Fruit fly (Drosophila melanogaster): ENCODE results near the gene CG4631.
A peak's percentile ranks its signal among the peaks of the same experiment; 100 is the strongest.

Gene CG4631

dm6 chr2L:16597798-16598737 is 9.1 kb upstream of the CG4631 start (continued):
- TF ChIP-seq sv (GFP tag; optimal IDR thresholded peaks at IDR 0.05) (no peak), HLH106 (tag; optimal IDR thresholded peaks at IDR 0.05) (peak; percentile 95), Rel (GFP tag; optimal IDR thresholded peaks at IDR 0.05) (peak; percentile 83), Rel (tag; optimal IDR thresholded peaks at IDR 0.05) (peak; percentile 79), foxo (GFP tag; optimal IDR thresholded peaks at IDR 0.05) (peak; percentile 14 to 78), GATAd (GFP tag; optimal IDR thresholded peaks at IDR 0.05) (peak; percentile 45), lola (GFP tag; optimal IDR thresholded peaks at IDR 0.05) (no peak), Hr78 (GFP tag; optimal IDR thresholded peaks at IDR 0.05) (no peak), fru (GFP tag; optimal IDR thresholded peaks at IDR 0.05) (peak; percentile 87), OdsH (GFP tag; optimal IDR thresholded peaks at IDR 0.05) (peak; percentile 91)

dm6 chr2L:16598738-16599124 is 8.4 kb upstream of the CG4631 start:
- TF ChIP-seq Sp1 (GFP tag; optimal IDR thresholded peaks at IDR 0.05) (no peak), lola (GFP tag; optimal IDR thresholded peaks at IDR 0.05) (no peak), sage (GFP tag; optimal IDR thresholded peaks at IDR 0.05) (no peak), tai (GFP tag; optimal IDR thresholded peaks at IDR 0.05) (no peak), Rel (GFP tag; optimal IDR thresholded peaks at IDR 0.05) (no peak), Rel (tag; optimal IDR thresholded peaks at IDR 0.05) (no peak), Dif (GFP tag; optimal IDR thresholded peaks at IDR 0.05; ENCODE audit: partially characterized antibody) (no peak), N (GFP tag; optimal IDR thresholded peaks at IDR 0.05) (no peak), dl (GFP tag; optimal IDR thresholded peaks at IDR 0.05; ENCODE audit: insufficient read depth in 1 of 2, partially characterized antibody in 2 of 2) (no peak), Hnf4 (GFP tag; optimal IDR thresholded peaks at IDR 0.05) (no peak), Vsx2 (GFP tag; optimal IDR thresholded peaks at IDR 0.05; ENCODE audit: partially characterized antibody) (no peak), Dfd (GFP tag; optimal IDR thresholded peaks at IDR 0.05) (no peak), pan (optimal IDR thresholded peaks at IDR 0.05) (no peak), Mio (GFP tag; optimal IDR thresholded peaks at IDR 0.05) (no peak)

- peak in 1 of 2 experiments; percentile 81 for TF ChIP-seq foxo (GFP tag; optimal IDR thresholded peaks at IDR 0.05)
- no peak for TF ChIP-seq N (GFP tag; optimal IDR thresholded peaks at IDR 0.05)
- peak; percentile 37 for TF ChIP-seq rgr (GFP tag; optimal IDR thresholded peaks at IDR 0.05)
- TF ChIP-seq tai (GFP tag; optimal IDR thresholded peaks at IDR 0.05) = peak; percentile 30
- TF ChIP-seq woc (GFP tag; optimal IDR thresholded peaks at IDR 0.05) = peak; percentile 12
- no peak for TF ChIP-seq dl (GFP tag; optimal IDR thresholded peaks at IDR 0.05; ENCODE audit: insufficient read depth in 1 of 2, partially characterized antibody in 2 of 2)
- TF ChIP-seq OdsH (GFP tag; optimal IDR thresholded peaks at IDR 0.05) = peak; percentile 34
- TF ChIP-seq Mio (GFP tag; optimal IDR thresholded peaks at IDR 0.05) = peak; percentile 50
- peak; percentile 0 for TF ChIP-seq Hr83 (GFP tag; optimal IDR thresholded peaks at IDR 0.05; ENCODE audit: poor library complexity, severe bottlenecking)
- no peak for TF ChIP-seq lola (GFP tag; optimal IDR thresholded peaks at IDR 0.05)
- TF ChIP-seq usp (GFP tag; optimal IDR thresholded peaks at IDR 0.05) = no peak
- TF ChIP-seq Abd-B (GFP tag; optimal IDR thresholded peaks at IDR 0.05) = no peak
- peak; percentile 76 for TF ChIP-seq CG32264 (GFP tag; optimal IDR thresholded peaks at IDR 0.05)
- peak; percentile 91 for TF ChIP-seq Sp1 (GFP tag; optimal IDR thresholded peaks at IDR 0.05)
- peak; percentile 39 for TF ChIP-seq psq (GFP tag; optimal IDR thresholded peaks at IDR 0.05)
- TF ChIP-seq Dif (GFP tag; optimal IDR thresholded peaks at IDR 0.05; ENCODE audit: partially characterized antibody) = peak; percentile 49
- TF ChIP-seq HLH106 (tag; optimal IDR thresholded peaks at IDR 0.05) = peak; percentile 35
- no peak for TF ChIP-seq Hr78 (GFP tag; optimal IDR thresholded peaks at IDR 0.05)
- peak; percentile 40 for TF ChIP-seq Vsx2 (GFP tag; optimal IDR thresholded peaks at IDR 0.05; ENCODE audit: partially characterized antibody)
- TF ChIP-seq CrebA (GFP tag; optimal IDR thresholded peaks at IDR 0.05; ENCODE audit: borderline replicate concordance) = peak; percentile 96
- TF ChIP-seq h (GFP tag; optimal IDR thresholded peaks at IDR 0.05) = peak; percentile 32
- no peak for TF ChIP-seq GATAd (GFP tag; optimal IDR thresholded peaks at IDR 0.05)
- TF ChIP-seq jim (GFP tag; optimal IDR thresholded peaks at IDR 0.05) = peak; percentile 98
- TF ChIP-seq CG9705 (GFP tag; optimal IDR thresholded peaks at IDR 0.05) = peak; percentile 42
- TF ChIP-seq Jra (GFP tag; optimal IDR thresholded peaks at IDR 0.05) = peak; percentile 80
- peak; percentile 78 for TF ChIP-seq br (GFP tag; optimal IDR thresholded peaks at IDR 0.05)
- no peak for TF ChIP-seq ey (GFP tag; optimal IDR thresholded peaks at IDR 0.05)
- peak; percentile 5 for TF ChIP-seq dmrt93B (GFP tag; optimal IDR thresholded peaks at IDR 0.05)
- peak; percentile 80 for TF ChIP-seq sage (GFP tag; optimal IDR thresholded peaks at IDR 0.05)
- no peak for TF ChIP-seq pan (optimal IDR thresholded peaks at IDR 0.05)
- TF ChIP-seq dsf (GFP tag; optimal IDR thresholded peaks at IDR 0.05; ENCODE audit: borderline replicate concordance) = no peak
- TF ChIP-seq fru (GFP tag; optimal IDR thresholded peaks at IDR 0.05) = peak; percentile 90
- peak; percentile 94 for TF ChIP-seq Rel (GFP tag; optimal IDR thresholded peaks at IDR 0.05)
- TF ChIP-seq Rel (tag; optimal IDR thresholded peaks at IDR 0.05) = peak; percentile 29
- no peak for TF ChIP-seq Dfd (GFP tag; optimal IDR thresholded peaks at IDR 0.05)
- no peak for TF ChIP-seq Myc (optimal IDR thresholded peaks at IDR 0.05)
- peak; percentile 81 for TF ChIP-seq brk (GFP tag; optimal IDR thresholded peaks at IDR 0.05)
- no peak for TF ChIP-seq sv (GFP tag; optimal IDR thresholded peaks at IDR 0.05)
- peak; percentile 83 for TF ChIP-seq Hnf4 (GFP tag; optimal IDR thresholded peaks at IDR 0.05)
Measured at dm6 chr2L:16601515-16602026, 5.6 kb upstream of the CG4631 start.
